Worm (Caenorhabditis elegans): ENCODE measurements around the gene W06B4.2.

The W06B4.2 gene

DNA sequence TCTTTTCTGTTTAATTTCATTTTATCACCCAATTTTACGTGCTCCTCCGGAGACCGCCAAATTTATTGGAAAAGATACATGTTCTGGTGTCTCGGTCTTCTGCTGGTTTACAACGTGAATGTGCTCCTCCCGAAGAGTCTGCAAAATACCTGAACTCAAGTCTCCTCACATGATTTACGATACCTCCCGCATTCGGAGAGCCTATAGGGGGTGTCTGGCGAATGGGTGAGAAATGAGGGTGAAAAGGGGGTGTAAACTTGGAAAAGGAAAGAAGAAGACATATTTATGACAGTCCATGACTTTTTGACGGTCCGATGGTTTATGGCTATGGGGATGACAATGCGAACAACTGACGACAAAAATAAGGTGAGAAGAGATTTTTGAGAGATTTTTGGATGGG is 48.3 kb downstream of the W06B4.2 start:
- TF ChIP-seq tbx-11 (GFP tag; IDR thresholded peaks at IDR 0.05) (0 out of 2 replicates have a peak, but pooled peaks have one; percentile 38), aly-1 (tag; optimal IDR thresholded peaks at IDR 0.05) (no peak), hmg-4 (GFP tag; optimal IDR thresholded peaks at IDR 0.05) (no peak), tra-4 (tag; optimal IDR thresholded peaks at IDR 0.05) (no peak)

DNA sequence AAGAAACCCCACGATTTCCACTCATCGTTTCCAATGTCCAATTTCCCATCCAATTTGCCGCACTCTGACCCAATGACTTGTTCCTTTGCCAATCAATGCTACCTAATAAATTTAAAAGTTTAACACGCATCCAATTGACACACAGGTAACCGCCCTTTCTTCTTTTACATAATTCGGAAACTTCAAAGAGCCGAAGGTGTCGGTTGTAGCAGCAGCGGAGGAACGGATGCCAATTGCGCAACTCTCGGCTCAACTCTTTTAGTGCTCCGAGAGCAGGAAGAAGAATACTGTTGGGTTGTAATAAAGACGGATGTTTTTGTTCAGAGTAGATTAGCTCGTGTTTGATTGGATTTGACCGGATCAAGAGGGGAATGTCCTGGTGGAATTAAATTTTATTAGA is 49.3 kb downstream of the W06B4.2 start:
- TF ChIP-seq ceh-13 (GFP tag; optimal IDR thresholded peaks at IDR 0.05): no peak
- peak; percentile 40 for TF ChIP-seq hmg-4 (GFP tag; optimal IDR thresholded peaks at IDR 0.05)

DNA sequence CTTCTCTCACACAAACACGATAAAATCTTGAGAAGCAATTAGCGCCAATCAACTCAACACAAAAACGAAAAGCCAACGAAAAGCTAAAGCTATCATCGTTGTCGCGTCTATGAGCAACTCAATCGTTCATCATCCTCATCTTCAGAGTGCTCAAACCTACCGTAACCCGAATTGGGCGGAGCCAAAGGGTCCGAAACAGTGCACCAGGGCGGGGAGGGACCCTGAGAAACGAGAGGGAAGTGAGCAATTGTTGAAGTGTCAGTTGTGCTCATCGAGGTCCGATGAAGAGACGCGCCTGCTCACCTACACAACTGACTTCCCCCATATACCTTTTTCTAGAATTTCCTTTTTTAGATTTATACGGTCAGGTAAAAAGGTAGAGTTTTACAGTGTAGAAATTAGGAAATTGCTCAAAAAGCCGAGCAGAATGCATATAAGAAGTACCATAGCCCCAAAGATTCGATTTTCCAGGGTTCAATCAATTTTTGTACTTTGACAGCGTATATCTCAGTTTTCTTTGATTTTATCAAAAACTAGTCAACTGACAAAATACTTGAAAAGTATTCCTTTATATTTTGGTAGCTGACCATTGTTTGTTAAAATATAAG is 50.4 kb downstream of the W06B4.2 start, which contains the start of gene hlh-1:
Gene hlh-1 (plus strand): TSS at position 275 of the 608 bp plus-strand sequence.
- TF ChIP-seq ceh-36 (tag; optimal IDR thresholded peaks at IDR 0.05) (no peak), flt-1 (GFP tag; IDR thresholded peaks at IDR 0.05) (peak; percentile 33; the same call in 1 of the 2 replicates), tbx-11 (GFP tag; IDR thresholded peaks at IDR 0.05) (no peak)

DNA sequence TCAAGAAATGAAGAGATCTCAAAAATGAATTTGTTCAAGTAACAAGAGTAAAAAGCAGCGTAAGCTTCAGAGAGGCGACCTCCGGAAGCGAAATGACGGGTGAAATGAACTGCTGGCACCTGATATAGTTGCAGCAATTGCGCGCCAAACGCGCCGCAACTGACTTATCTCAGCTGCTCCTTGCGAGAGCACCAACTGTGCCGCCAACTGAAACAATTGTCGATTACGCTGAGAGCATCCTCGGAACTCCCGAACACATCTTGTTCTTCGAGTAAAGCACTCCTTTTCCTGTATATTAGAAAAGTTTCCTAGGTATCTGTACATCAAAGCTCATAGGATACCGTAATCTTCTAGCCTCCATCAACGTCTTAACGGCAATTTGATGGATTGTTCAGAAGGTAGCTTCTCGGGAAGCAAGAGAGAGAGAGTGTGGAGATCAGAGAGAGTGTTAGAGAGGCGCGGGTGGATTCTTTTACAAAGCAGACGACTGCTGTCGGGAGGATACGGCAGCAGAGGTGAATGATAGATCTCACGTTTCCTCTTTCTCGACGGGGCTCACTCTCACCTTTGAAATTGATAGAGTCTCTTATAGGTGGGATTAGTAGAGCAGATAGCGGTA is 52.1 kb downstream of the W06B4.2 start:
- TF ChIP-seq hmbx-1 (tag; optimal IDR thresholded peaks at IDR 0.05) (no peak), ceh-36 (tag; optimal IDR thresholded peaks at IDR 0.05) (no peak), ets-7 (tag; optimal IDR thresholded peaks at IDR 0.05) (no peak), aly-1 (tag; optimal IDR thresholded peaks at IDR 0.05) (no peak), ceh-13 (GFP tag; optimal IDR thresholded peaks at IDR 0.05) (no peak), hnd-1 (tag; optimal IDR thresholded peaks at IDR 0.05) (no peak), flt-1 (GFP tag; IDR thresholded peaks at IDR 0.05) (no peak), tbx-37 (GFP tag; conservative IDR thresholded peaks at IDR 0.05) (no peak)

All from whole organism, early embryonic.